Worm (Caenorhabditis elegans) whole organism, midembryonic: ENCODE results near the gene wrt-10.

ENCODE experiments used
- T22C8.4 ChIP-seq: fragments of 200-800 bp; sonication (Bioruptor generic); IDR thresholded peaks from 2 replicates; pipeline ENCODE4 v1.3.6; 2022; ENCODE audit warnings: missing genetic modification characterization, missing compliant biosample characterization
- klf-2 ChIP-seq: fragments of 200-800 bp; sonication (Bioruptor generic); conservative IDR thresholded peaks from 2 replicates; pipeline ENCODE4 v1.3.6; 2022; ENCODE audit warnings: missing genetic modification reagents, missing genetic modification characterization, missing compliant biosample characterization

- TF ChIP-seq klf-2 (GFP tag; lab: Robert Waterston, UW) = no peak
- TF ChIP-seq T22C8.4 = no peak
Measured at ce11 chrII:7575614-7576013, 41.3 kb upstream of the wrt-10 start, which contains the start of gene F35D2.1.
